Worm (Caenorhabditis elegans): ENCODE data around the gene igcm-3.

ce11 chrX:2664273-2664672 lies 41.4 kb downstream of the igcm-3 start, which contains the start of gene F54G2.1:
- TF ChIP-seq nhr-76 (tag; optimal IDR thresholded peaks at IDR 0.05) (no peak), ceh-9 (tag; optimal IDR thresholded peaks at IDR 0.05) (no peak), tbx-2 (tag; optimal IDR thresholded peaks at IDR 0.05) (no peak), egl-27 (tag; optimal IDR thresholded peaks at IDR 0.05) (no peak), elt-2 (tag; optimal IDR thresholded peaks at IDR 0.05) (no peak), nhr-25 (tag; optimal IDR thresholded peaks at IDR 0.05) (no peak)

All from whole organism, L3 larva.